Fruit fly (Drosophila melanogaster) Kc167 (cell line): ENCODE data around the gene Mms19.

Source experiments
- Sin3A ChIP-seq: fragments of >200 bp; optimal IDR thresholded peaks from 2 replicates; lab custom pipeline; 2018; ENCODE audit warnings: missing external identifiers
- h ChIP-seq: fragments of >200 bp; optimal IDR thresholded peaks from 3 replicates; lab custom pipeline; 2018; ENCODE audit warnings: missing external identifiers
- insv ChIP-seq: fragments of >200 bp; optimal IDR thresholded peaks from 3 replicates; lab custom pipeline; 2018; ENCODE audit warnings: missing external identifiers
- psq ChIP-seq: fragments of >200 bp; optimal IDR thresholded peaks from 2 replicates; lab custom pipeline; 2017; ENCODE audit warnings: missing external identifiers
- ttk ChIP-seq: sonication (Bioruptor generic); optimal IDR thresholded peaks from 2 replicates; lab custom pipeline; 2017; ENCODE audit warnings: missing external identifiers

dm6 chr3R:5240721-5241120 lies 8.4 kb downstream of the Mms19 start, which contains the start of gene CG33293:
- TF ChIP-seq insv (lab: Kevin White, UChicago) = no peak
- TF ChIP-seq Sin3A (lab: Kevin White, UChicago) = no peak
- no peak for TF ChIP-seq psq (lab: Kevin White, UChicago)
- TF ChIP-seq ttk (lab: Kevin White, UChicago) = no peak
- TF ChIP-seq h = no peak
